Worm (Caenorhabditis elegans) whole organism, L3 larva: ENCODE results near the gene Y55F3C.17.

Source experiments
- R02D3.7 ChIP-seq: fragments of 150-350 bp; optimal IDR thresholded peaks from 2 replicates; lab custom pipeline; 2014; ENCODE audit warnings: missing biosample characterization, missing genetic modification characterization
- ZK546.5 ChIP-seq: sonication (generic microtip); optimal IDR thresholded peaks from 2 replicates; lab custom pipeline; 2017; ENCODE audit warnings: missing biosample characterization, missing genetic modification characterization
- aly-2 ChIP-seq: fragments of 150-350 bp; optimal IDR thresholded peaks from 2 replicates; lab custom pipeline; 2014; ENCODE audit warnings: missing biosample characterization, missing genetic modification characterization
- ama-1 ChIP-seq: fragments of 150-350 bp; optimal IDR thresholded peaks from 2 replicates; lab custom pipeline; 2018
- ceh-28 ChIP-seq: fragments of 150-350 bp; optimal IDR thresholded peaks from 2 replicates; lab custom pipeline; 2014; ENCODE audit warnings: missing biosample characterization, missing genetic modification reagents, missing genetic modification characterization
- ceh-82 ChIP-seq: fragments of 150-350 bp; optimal IDR thresholded peaks from 2 replicates; lab custom pipeline; 2014; ENCODE audit warnings: missing biosample characterization, missing genetic modification characterization
- ceh-9 ChIP-seq: sonication (generic microtip); optimal IDR thresholded peaks from 2 replicates; lab custom pipeline; 2018; ENCODE audit warnings: missing biosample characterization, missing genetic modification characterization
- daf-12 ChIP-seq: fragments of 150-350 bp; optimal IDR thresholded peaks from 2 replicates; lab custom pipeline; 2014; ENCODE audit warnings: missing biosample characterization, missing genetic modification reagents, missing genetic modification characterization
- egl-27 ChIP-seq: sonication (generic microtip); optimal IDR thresholded peaks from 4 replicates; lab custom pipeline; 2017; ENCODE audit warnings: missing biosample characterization, missing genetic modification reagents, missing genetic modification characterization
- elt-1 ChIP-seq: fragments of 150-350 bp; optimal IDR thresholded peaks from 2 replicates; lab custom pipeline; 2014; ENCODE audit warnings: missing biosample characterization, missing genetic modification characterization
- elt-3 ChIP-seq, 3 experiments: fragments of 150-350 bp in 1 of 3; sonication (generic microtip) in 2 of 3; optimal IDR thresholded peaks; 2 replicates in 2 of 3; 4 replicates in 1 of 3; lab custom pipeline; 2014 to 2017; ENCODE audit warnings: missing biosample characterization in 3 of 3, missing genetic modification characterization in 3 of 3
- eor-1 ChIP-seq, 2 experiments: fragments of 150-350 bp; optimal IDR thresholded peaks; 2 replicates each; lab custom pipeline; 2014 to 2018; ENCODE audit warnings: missing biosample characterization in 2 of 2, missing genetic modification characterization in 2 of 2
- fkh-10 ChIP-seq: sonication (generic microtip); optimal IDR thresholded peaks from 2 replicates; lab custom pipeline; 2017; ENCODE audit warnings: missing biosample characterization, missing genetic modification reagents, missing genetic modification characterization
- jun-1 ChIP-seq: fragments of 150-350 bp; optimal IDR thresholded peaks from 2 replicates; lab custom pipeline; 2014; ENCODE audit warnings: missing biosample characterization, missing genetic modification reagents, missing genetic modification characterization
- lin-15B ChIP-seq: fragments of 150-350 bp; optimal IDR thresholded peaks from 2 replicates; lab custom pipeline; 2014; ENCODE audit warnings: missing biosample characterization, missing genetic modification characterization
- lin-39 ChIP-seq: fragments of 150-350 bp; optimal IDR thresholded peaks from 2 replicates; lab custom pipeline; 2018; ENCODE audit warnings: missing biosample characterization, missing genetic modification reagents, missing genetic modification characterization
- lsy-12 ChIP-seq: sonication (generic microtip); optimal IDR thresholded peaks from 2 replicates; lab custom pipeline; 2016; ENCODE audit warnings: mild to moderate bottlenecking, missing genetic modification characterization, missing compliant biosample characterization
- mdl-1 ChIP-seq: fragments of 150-350 bp; optimal IDR thresholded peaks from 2 replicates; lab custom pipeline; 2014; ENCODE audit warnings: missing biosample characterization, missing genetic modification characterization
- mml-1 ChIP-seq: fragments of 150-350 bp; sonication (generic microtip); optimal IDR thresholded peaks from 3 replicates; lab custom pipeline; 2014; ENCODE audit warnings: missing biosample characterization, missing genetic modification characterization
- nhr-11 ChIP-seq: fragments of 150-350 bp; optimal IDR thresholded peaks from 2 replicates; lab custom pipeline; 2014; ENCODE audit warnings: missing biosample characterization, missing genetic modification characterization
- nhr-12 ChIP-seq: fragments of 150-350 bp; optimal IDR thresholded peaks from 2 replicates; lab custom pipeline; 2014; ENCODE audit warnings: missing biosample characterization, missing genetic modification characterization
- nhr-237 ChIP-seq: fragments of 150-350 bp; optimal IDR thresholded peaks from 2 replicates; lab custom pipeline; 2014; ENCODE audit warnings: missing biosample characterization, missing genetic modification characterization
- nhr-43 ChIP-seq: sonication (generic microtip); optimal IDR thresholded peaks from 2 replicates; lab custom pipeline; 2016; ENCODE audit warnings: mild to moderate bottlenecking, missing genetic modification characterization, missing compliant biosample characterization; ENCODE audit not compliant: poor library complexity, severe bottlenecking
- nhr-67 ChIP-seq: fragments of 150-350 bp; optimal IDR thresholded peaks from 2 replicates; lab custom pipeline; 2014; ENCODE audit warnings: missing biosample characterization, missing genetic modification characterization
- nhr-76 ChIP-seq: fragments of 150-350 bp; sonication (generic microtip); optimal IDR thresholded peaks from 5 replicates; lab custom pipeline; 2014; ENCODE audit warnings: missing biosample characterization, missing genetic modification characterization
- pha-4 ChIP-seq: fragments of 150-350 bp; optimal IDR thresholded peaks from 2 replicates; lab custom pipeline; 2014; ENCODE audit warnings: missing biosample characterization, missing genetic modification reagents, missing genetic modification characterization
- pqm-1 ChIP-seq: fragments of 150-350 bp; optimal IDR thresholded peaks from 2 replicates; lab custom pipeline; 2017; ENCODE audit warnings: missing biosample characterization, missing genetic modification characterization, inconsistent platforms
- sea-2 ChIP-seq: fragments of 150-350 bp; sonication (generic microtip); optimal IDR thresholded peaks from 4 replicates; lab custom pipeline; 2014; ENCODE audit warnings: missing biosample characterization, missing genetic modification reagents, missing genetic modification characterization
- skn-1 ChIP-seq: fragments of 150-350 bp; optimal IDR thresholded peaks from 2 replicates; lab custom pipeline; 2014; ENCODE audit warnings: missing biosample characterization, missing genetic modification characterization
- snpc-4 ChIP-seq: fragments of 150-350 bp; optimal IDR thresholded peaks from 2 replicates; lab custom pipeline; 2014; ENCODE audit warnings: missing biosample characterization, missing genetic modification characterization
- unc-39 ChIP-seq: sonication (generic microtip); optimal IDR thresholded peaks from 4 replicates; lab custom pipeline; 2017; ENCODE audit warnings: missing biosample characterization, missing genetic modification characterization
- unc-62 ChIP-seq: fragments of 150-350 bp; sonication (generic microtip); optimal IDR thresholded peaks from 4 replicates; lab custom pipeline; 2014; ENCODE audit warnings: missing biosample characterization, missing genetic modification reagents, missing genetic modification characterization
- zag-1 ChIP-seq: fragments of 150-350 bp; optimal IDR thresholded peaks from 2 replicates; lab custom pipeline; 2014; ENCODE audit warnings: missing biosample characterization, missing genetic modification characterization

Y55F3C.17 gene

ce11 chrIV:728095-728494 is 29.9 kb upstream of the Y55F3C.17 start, which contains the start of gene Y55F3C.9:
TSS of gene Y55F3C.9 (minus strand) at chrIV:728195.
- no peak for TF ChIP-seq pha-4

- TF ChIP-seq ama-1 (no peak), egl-27 (tag; lab: Kevin White, UChicago) (no peak), skn-1 (tag; lab: Kevin White, UChicago) (no peak), nhr-67 (tag; lab: Kevin White, UChicago) (no peak), nhr-12 (tag; lab: Kevin White, UChicago) (no peak)
Measured at ce11 chrIV:719351-719750, 21.1 kb upstream of the Y55F3C.17 start, which contains the start of gene Y55F3C.10. TSS of gene Y55F3C.10 (minus strand) at chrIV:719451.

ce11 chrIV:716323-716722 is 18.1 kb upstream of the Y55F3C.17 start, which contains the start of gene clec-164:
TSS of gene clec-164 (plus strand) at chrIV:716623.
- TF ChIP-seq mdl-1 (tag; lab: Kevin White, UChicago) (no peak), nhr-76 (tag; lab: Kevin White, UChicago) (no peak), ama-1 (no peak)

DNA sequence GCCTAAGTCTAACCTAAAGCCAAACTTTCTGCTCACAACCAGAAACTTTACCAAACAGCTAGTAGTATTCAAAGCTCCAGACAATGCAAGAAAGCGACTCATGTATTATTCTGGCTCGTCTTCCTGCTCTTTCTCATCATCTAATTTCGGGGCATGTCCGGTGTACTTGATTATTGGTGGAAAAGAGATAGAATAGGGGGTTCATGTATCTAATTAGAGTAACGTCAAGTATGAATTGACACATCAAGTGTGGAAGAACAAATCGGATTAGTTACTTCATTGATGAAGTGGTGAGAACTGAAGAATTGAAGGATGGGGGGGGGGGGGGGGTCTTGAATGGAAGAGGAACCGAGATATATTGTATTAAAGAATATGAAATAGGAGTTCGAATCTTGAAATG is 17.2 kb upstream of the Y55F3C.17 start:
- TF ChIP-seq lsy-12 (tag; lab: Kevin White, UChicago) (no peak), nhr-43 (tag; lab: Kevin White, UChicago) (no peak), nhr-237 (tag; lab: Kevin White, UChicago) (no peak), mml-1 (no peak), jun-1 (tag; lab: Kevin White, UChicago) (no peak), fkh-10 (GFP tag; lab: Kevin White, UChicago) (no peak), lin-15B (no peak), daf-12 (tag; lab: Kevin White, UChicago) (no peak), ceh-9 (tag; lab: Kevin White, UChicago) (no peak), R02D3.7 (tag; lab: Kevin White, UChicago) (no peak), nhr-12 (tag; lab: Kevin White, UChicago) (no peak), ceh-82 (tag; lab: Kevin White, UChicago) (no peak), elt-3 (tag; optimal IDR thresholded peaks at IDR 0.05; lab: Kevin White, UChicago) (no peak), ZK546.5 (tag; lab: Kevin White, UChicago) (no peak), zag-1 (tag; lab: Kevin White, UChicago) (no peak), nhr-11 (no peak)

DNA sequence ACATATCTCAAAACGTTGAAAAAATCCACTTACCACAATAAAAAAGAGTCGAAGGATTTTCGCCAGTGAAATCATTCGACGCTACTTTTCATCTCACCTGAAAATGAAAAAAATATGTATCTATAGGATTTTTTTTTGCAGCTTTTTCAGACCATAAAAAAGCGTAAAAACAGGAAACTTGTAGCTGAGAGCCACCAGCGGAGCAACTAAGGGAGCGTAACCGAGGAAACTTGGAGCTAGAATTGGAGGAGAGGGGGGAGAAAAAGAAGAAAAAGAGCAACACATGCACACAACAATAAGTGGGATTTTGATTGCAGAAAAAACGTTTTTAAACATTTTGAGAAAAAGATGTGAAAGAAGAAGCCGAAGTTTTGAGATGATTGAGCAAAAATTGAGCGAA is 9.4 kb upstream of the Y55F3C.17 start, which contains the start of gene cutl-26:
Gene cutl-26, minus strand, starts transcription at position 101 of the 400 bp plus-strand sequence.
- no peak for TF ChIP-seq nhr-43 (tag; lab: Kevin White, UChicago)
- TF ChIP-seq nhr-12 (tag; lab: Kevin White, UChicago) = no peak
- TF ChIP-seq lin-39 = no peak
- TF ChIP-seq ceh-28 (tag; lab: Kevin White, UChicago) = no peak
- no peak for TF ChIP-seq nhr-237 (tag; lab: Kevin White, UChicago)
- TF ChIP-seq sea-2 = no peak
- no peak for TF ChIP-seq snpc-4
- no peak for TF ChIP-seq mdl-1 (tag; lab: Kevin White, UChicago)
- TF ChIP-seq zag-1 (tag; lab: Kevin White, UChicago) = no peak
- TF ChIP-seq pqm-1 = no peak

ce11 chrIV:684748-685147 is 13.5 kb downstream of the Y55F3C.17 start:
- TF ChIP-seq snpc-4 (no peak), unc-62 (GFP tag; lab: Kevin White, UChicago) (no peak), pha-4 (no peak), egl-27 (tag; lab: Kevin White, UChicago) (no peak), eor-1 (tag; optimal IDR thresholded peaks at IDR 0.05; lab: Kevin White, UChicago) (no peak), jun-1 (tag; lab: Kevin White, UChicago) (no peak), elt-1 (no peak), R02D3.7 (tag; lab: Kevin White, UChicago) (no peak), nhr-11 (no peak), mdl-1 (tag; lab: Kevin White, UChicago) (no peak), lin-15B (no peak), nhr-76 (tag; lab: Kevin White, UChicago) (no peak), ceh-9 (tag; lab: Kevin White, UChicago) (no peak), ZK546.5 (tag; lab: Kevin White, UChicago) (no peak), lsy-12 (tag; lab: Kevin White, UChicago) (no peak), aly-2 (no peak), unc-39 (tag; lab: Kevin White, UChicago) (no peak)
